Worm (Caenorhabditis elegans): ENCODE data around the gene F58G1.2.

F58G1.2 gene

ce11 chrII:12880406-12880805 lies 38.4 kb downstream of the F58G1.2 start, which contains the start of gene F35C5.1 (continued):
- TF ChIP-seq aptf-3 (GFP tag; IDR thresholded peaks at IDR 0.05): no peak
- TF ChIP-seq F33H1.4 (GFP tag; IDR thresholded peaks at IDR 0.05): peak; percentile 96
- no peak; the same call in 1 of the 2 replicates for TF ChIP-seq B0019.2 (GFP tag; conservative IDR thresholded peaks at IDR 0.05)
- no peak for TF ChIP-seq egl-44 (GFP tag; IDR thresholded peaks at IDR 0.05)
- no peak for TF ChIP-seq F37B4.10 (GFP tag; IDR thresholded peaks at IDR 0.05)
- peak; percentile 25 for TF ChIP-seq tbp1 (GFP tag; optimal IDR thresholded peaks at IDR 0.05)
- no peak for TF ChIP-seq dpff-1 (tag; optimal IDR thresholded peaks at IDR 0.05)
- peak; percentile 72 for TF ChIP-seq ceh-91 (GFP tag; IDR thresholded peaks at IDR 0.05)
- TF ChIP-seq let-607 (tag; optimal IDR thresholded peaks at IDR 0.05): no peak
- TF ChIP-seq lin-40 (tag; optimal IDR thresholded peaks at IDR 0.05): no peak
- no peak for TF ChIP-seq Y56A3A.18 (GFP tag; IDR thresholded peaks at IDR 0.05)
- peak; percentile 78 for TF ChIP-seq D2030.7 (GFP tag; IDR thresholded peaks at IDR 0.05)
- no peak for TF ChIP-seq F39B2.1 (GFP tag; IDR thresholded peaks at IDR 0.05)
- no peak for TF ChIP-seq akir-1 (GFP tag; optimal IDR thresholded peaks at IDR 0.05)
- TF ChIP-seq unc-62 (GFP tag; optimal IDR thresholded peaks at IDR 0.05): no peak
- TF ChIP-seq fkh-3 (tag; optimal IDR thresholded peaks at IDR 0.05): no peak
- TF ChIP-seq hmg-20 (GFP tag; IDR thresholded peaks at IDR 0.05): no peak
- no peak for TF ChIP-seq hmg-1.2 (GFP tag; IDR thresholded peaks at IDR 0.05)
- TF ChIP-seq C17E4.6 (GFP tag; IDR thresholded peaks at IDR 0.05): no peak
- TF ChIP-seq Y53F4B.3 (GFP tag; IDR thresholded peaks at IDR 0.05): no peak
- peak; percentile 64 for TF ChIP-seq F49E8.2 (tag; optimal IDR thresholded peaks at IDR 0.05; ENCODE audit: insufficient read depth)
- TF ChIP-seq xnd-1 (tag; optimal IDR thresholded peaks at IDR 0.05): peak; percentile 88
- no peak for TF ChIP-seq attf-5 (GFP tag; optimal IDR thresholded peaks at IDR 0.05)

ce11 chrII:12879758-12880157 lies 39.1 kb downstream of the F58G1.2 start:
- TF ChIP-seq tbp1 (GFP tag; optimal IDR thresholded peaks at IDR 0.05) (peak; percentile 36), athp-1 (tag; optimal IDR thresholded peaks at IDR 0.05) (no peak), nhr-80 (tag; optimal IDR thresholded peaks at IDR 0.05) (peak; percentile 49), egrh-3 (GFP tag; IDR thresholded peaks at IDR 0.05) (peak; percentile 24; the same call in 1 of the 2 replicates)

ce11 chrII:12878697-12879096 lies 40.1 kb downstream of the F58G1.2 start:
- TF ChIP-seq snpc-4 (GFP tag; optimal IDR thresholded peaks at IDR 0.05): no peak
- peak in 3 of 4 experiments; percentile 8 to 50 (median 17) for TF ChIP-seq snpc-4 (tag; optimal IDR thresholded peaks at IDR 0.05)
- TF ChIP-seq egrh-3 (GFP tag; IDR thresholded peaks at IDR 0.05): peak; percentile 40; the same call in 1 of the 2 replicates
- no peak for TF ChIP-seq Y56A3A.18 (GFP tag; IDR thresholded peaks at IDR 0.05)
- peak; percentile 77; the same call in 1 of the 2 replicates for TF ChIP-seq B0336.3 (GFP tag; IDR thresholded peaks at IDR 0.05)
- TF ChIP-seq nhr-80 (tag; optimal IDR thresholded peaks at IDR 0.05): peak; percentile 94
- peak; percentile 50 for TF ChIP-seq ets-4 (GFP tag; optimal IDR thresholded peaks at IDR 0.05)
- peak; percentile 53 for TF ChIP-seq lin-40 (tag; optimal IDR thresholded peaks at IDR 0.05)
- peak; percentile 19 for TF ChIP-seq ceh-27 (GFP tag; optimal IDR thresholded peaks at IDR 0.05)
- peak; percentile 62 for TF ChIP-seq tbp1 (GFP tag; optimal IDR thresholded peaks at IDR 0.05)
- peak; percentile 66 for TF ChIP-seq ztf-22 (GFP tag; optimal IDR thresholded peaks at IDR 0.05)
- no peak for TF ChIP-seq hsf-1 (GFP tag; IDR thresholded peaks at IDR 0.05)
- TF ChIP-seq C06A6.2 (GFP tag; conservative IDR thresholded peaks at IDR 0.05): no peak
- TF ChIP-seq sea-2 (GFP tag; IDR thresholded peaks at IDR 0.05): no peak
- TF ChIP-seq nhr-90 (tag; optimal IDR thresholded peaks at IDR 0.05): peak; percentile 29
- no peak for TF ChIP-seq F10E7.11 (tag; optimal IDR thresholded peaks at IDR 0.05)
- peak; percentile 24 for TF ChIP-seq repo-1 (tag; optimal IDR thresholded peaks at IDR 0.05)
- peak; percentile 54 for TF ChIP-seq F23B12.7 (tag; optimal IDR thresholded peaks at IDR 0.05; ENCODE audit: insufficient read depth)
- TF ChIP-seq ztf-26 (tag; optimal IDR thresholded peaks at IDR 0.05): peak; percentile 23
- TF ChIP-seq Y95B8A.8 (GFP tag; IDR thresholded peaks at IDR 0.05): 0 out of 2 replicates have a peak, but pooled peaks have one; percentile 59
- no peak for TF ChIP-seq snpc-1.1 (tag; optimal IDR thresholded peaks at IDR 0.05; ENCODE audit: insufficient read depth)
- no peak for TF ChIP-seq pbrm-1 (GFP tag; IDR thresholded peaks at IDR 0.05)
- peak; percentile 15 for TF ChIP-seq K12H6.12 (tag; optimal IDR thresholded peaks at IDR 0.05)
- TF ChIP-seq ztf-18 (tag; optimal IDR thresholded peaks at IDR 0.05): no peak
- TF ChIP-seq bed-2 (GFP tag; IDR thresholded peaks at IDR 0.05): no peak

Data from whole organism, young adult.